Worm (Caenorhabditis elegans) whole organism, early embryonic: Measurements from ENCODE around the gene C40H5.2.

Source experiments
- F13C5.2 ChIP-seq: sonication (generic microtip); optimal IDR thresholded peaks from 2 replicates; lab custom pipeline; 2017; ENCODE audit warnings: mild to moderate bottlenecking, missing genetic modification characterization, inconsistent platforms, missing compliant biosample characterization
- aly-1 ChIP-seq: sonication (generic microtip); optimal IDR thresholded peaks from 2 replicates; lab custom pipeline; 2016; ENCODE audit warnings: missing genetic modification characterization, missing compliant biosample characterization
- ceh-13 ChIP-seq: fragments of 200-800 bp; sonication (Bioruptor generic); optimal IDR thresholded peaks from 2 replicates; lab custom pipeline; 2018; ENCODE audit warnings: mild to moderate bottlenecking, missing genetic modification characterization, missing compliant biosample characterization
- hmbx-1 ChIP-seq: sonication (generic microtip); optimal IDR thresholded peaks from 2 replicates; lab custom pipeline; 2016; ENCODE audit warnings: mild to moderate bottlenecking, missing genetic modification characterization, missing compliant biosample characterization
- tbx-37 ChIP-seq: fragments of 200-800 bp; sonication (Bioruptor generic); conservative IDR thresholded peaks from 2 replicates; pipeline ENCODE4 v1.3.6; 2022; ENCODE audit warnings: missing genetic modification reagents, missing genetic modification characterization, missing compliant biosample characterization
- tra-4 ChIP-seq: sonication (generic microtip); optimal IDR thresholded peaks from 2 replicates; lab custom pipeline; 2017; ENCODE audit warnings: missing genetic modification characterization, missing compliant biosample characterization

DNA sequence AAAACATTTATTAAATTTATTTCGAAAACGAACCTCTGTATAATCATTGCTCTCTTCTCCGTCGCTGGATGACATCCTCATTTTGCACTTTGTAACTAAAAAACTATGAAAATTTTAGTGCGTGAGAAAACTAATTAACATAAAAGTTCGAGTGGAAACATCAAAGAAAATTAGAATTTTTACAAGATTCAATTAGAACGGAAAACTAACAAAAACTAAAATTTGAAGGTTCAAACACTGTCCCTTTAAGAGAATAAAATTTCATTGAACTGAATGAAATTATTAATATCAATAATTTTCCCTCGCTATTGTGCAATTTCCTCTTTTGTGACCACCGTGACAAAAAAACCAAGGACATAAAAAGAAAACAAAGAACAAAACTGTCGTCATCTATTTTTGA lies 8.8 kb upstream of the C40H5.2 start, which contains the start of gene D1053.3:
- TF ChIP-seq tra-4 (tag; lab: Kevin White, UChicago) (no peak), hmbx-1 (tag; lab: Kevin White, UChicago) (no peak), ceh-13 (GFP tag; lab: Kevin White, UChicago) (no peak), tbx-37 (GFP tag; lab: Robert Waterston, UW) (no peak), aly-1 (tag; lab: Kevin White, UChicago) (no peak), F13C5.2 (tag; lab: Kevin White, UChicago) (no peak)
